Worm (Caenorhabditis elegans): ENCODE measurements around the gene pph-4.2.

DNA sequence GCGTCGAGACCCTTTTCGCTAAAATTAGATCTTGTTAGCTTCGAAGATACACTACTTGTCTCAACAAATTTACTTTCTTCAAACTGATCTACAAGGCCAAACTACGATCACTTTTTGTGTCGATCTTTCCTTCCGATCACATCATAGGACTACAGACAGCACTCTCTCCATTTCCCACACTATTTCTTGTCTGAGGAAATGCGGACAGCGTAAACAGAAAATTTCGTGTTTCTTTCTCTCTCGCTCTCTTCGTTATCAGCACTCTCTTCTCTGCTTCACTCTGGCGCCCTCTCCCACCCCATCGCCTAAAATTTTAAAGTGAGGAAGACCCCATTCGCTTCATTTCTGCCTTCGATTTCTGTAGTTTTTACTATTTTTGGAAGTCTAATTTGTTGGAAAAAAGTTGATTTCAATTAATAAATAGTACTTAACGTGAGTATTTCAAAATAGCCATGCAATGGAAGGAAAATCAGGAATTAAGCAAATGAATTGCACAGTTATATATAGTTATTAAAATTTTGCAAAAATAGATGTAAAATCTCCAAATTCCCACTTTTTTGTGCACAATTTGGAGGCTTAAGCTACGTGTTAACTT lies 41.6 kb downstream of the pph-4.2 start:
- TF ChIP-seq ceh-32 (tag; optimal IDR thresholded peaks at IDR 0.05; ENCODE audit: poor library complexity) (no peak), mep-1 (tag; optimal IDR thresholded peaks at IDR 0.05) (peak; percentile 70), ceh-82 (tag; optimal IDR thresholded peaks at IDR 0.05) (no peak), R02D3.7 (tag; optimal IDR thresholded peaks at IDR 0.05) (no peak), rbr-2 (tag; optimal IDR thresholded peaks at IDR 0.05) (peak; percentile 62), daf-8 (GFP tag; IDR thresholded peaks at IDR 0.05) (no peak), jun-1 (tag; optimal IDR thresholded peaks at IDR 0.05) (no peak), Y105C5A.15 (GFP tag; IDR thresholded peaks at IDR 0.05) (no peak)

All from whole organism, L4 larva.